Fruit fly (Drosophila melanogaster): ENCODE data around the gene Ntf-2r.

- no peak for TF ChIP-seq h (optimal IDR thresholded peaks at IDR 0.05)
- no peak for TF ChIP-seq psq (optimal IDR thresholded peaks at IDR 0.05)
- no peak for TF ChIP-seq Myc (optimal IDR thresholded peaks at IDR 0.05)
- TF ChIP-seq ttk (optimal IDR thresholded peaks at IDR 0.05): no peak
- TF ChIP-seq Sin3A (optimal IDR thresholded peaks at IDR 0.05): no peak
These were observed 11.2 kb downstream of the Ntf-2r start for dm6 chr2L:18465402-18466201.

Measured in Kc167 (cell line).